Fruit fly (Drosophila melanogaster) whole organism, embryonic: Measurements from ENCODE around the gene Ubi-p5E.

Experiments used
- CG10147 ChIP-seq: fragments of 200-800 bp; sonication (Bioruptor generic); optimal IDR thresholded peaks from 2 replicates; lab custom pipeline; 2019; ENCODE audit warnings: missing biosample characterization, mild to moderate bottlenecking, missing genetic modification characterization, moderate library complexity
- CG10274 ChIP-seq: fragments of 200-800 bp; sonication (Bioruptor generic); optimal IDR thresholded peaks from 3 replicates; lab custom pipeline; 2017; ENCODE audit warnings: missing biosample characterization, mild to moderate bottlenecking, missing genetic modification characterization
- CG10366 ChIP-seq: fragments of 200-800 bp; sonication (Bioruptor generic); IDR thresholded peaks from 2 replicates; pipeline ENCODE4 v1.3.6; 2022; ENCODE audit warnings: missing biosample characterization, missing genetic modification characterization
- CG12155 ChIP-seq: fragments of 200-800 bp; sonication (Bioruptor generic); optimal IDR thresholded peaks from 3 replicates; lab custom pipeline; 2016; ENCODE audit warnings: missing biosample characterization, missing genetic modification characterization
- CG13424 ChIP-seq: fragments of 200-800 bp; sonication (Bioruptor generic); optimal IDR thresholded peaks from 2 replicates; lab custom pipeline; 2019; ENCODE audit warnings: missing biosample characterization, mild to moderate bottlenecking, missing genetic modification characterization, moderate library complexity
- CG14710 ChIP-seq: fragments of 200-800 bp; sonication (Bioruptor generic); optimal IDR thresholded peaks from 3 replicates; lab custom pipeline; 2019; ENCODE audit warnings: missing biosample characterization, mild to moderate bottlenecking, missing genetic modification characterization, moderate library complexity
- CG15073 ChIP-seq: fragments of 200-800 bp; sonication (Bioruptor generic); optimal IDR thresholded peaks from 2 replicates; lab custom pipeline; 2016; ENCODE audit warnings: missing biosample characterization, missing genetic modification characterization
- CG1529 ChIP-seq: fragments of 200-800 bp; sonication (Bioruptor generic); optimal IDR thresholded peaks from 3 replicates; lab custom pipeline; 2018; ENCODE audit warnings: missing biosample characterization, missing genetic modification characterization
- CG15514 ChIP-seq: fragments of 200-800 bp; sonication (Bioruptor generic); optimal IDR thresholded peaks from 3 replicates; lab custom pipeline; 2017; ENCODE audit warnings: missing biosample characterization, missing genetic modification characterization, mild to moderate bottlenecking, moderate library complexity, missing genetic modification reagents
- CG1602 ChIP-seq: fragments of 200-800 bp; sonication (Bioruptor generic); optimal IDR thresholded peaks from 3 replicates; lab custom pipeline; 2016; ENCODE audit warnings: missing biosample characterization, missing genetic modification characterization
- CG16813 ChIP-seq: fragments of 200-800 bp; sonication (Bioruptor generic); IDR thresholded peaks from 3 replicates; pipeline ENCODE4 v1.3.6; 2022; ENCODE audit warnings: missing biosample characterization, missing genetic modification characterization; ENCODE audit not compliant: partially characterized antibody
- CG17385 ChIP-seq: fragments of 200-800 bp; sonication (Bioruptor generic); optimal IDR thresholded peaks from 3 replicates; lab custom pipeline; 2018; ENCODE audit warnings: missing biosample characterization, mild to moderate bottlenecking, missing genetic modification characterization
- CG17802 ChIP-seq: fragments of 200-800 bp; sonication (Bioruptor generic); optimal IDR thresholded peaks from 2 replicates; lab custom pipeline; 2018; ENCODE audit warnings: missing biosample characterization, mild to moderate bottlenecking, missing genetic modification characterization, moderate library complexity
- CG2199 ChIP-seq: fragments of 200-800 bp; sonication (Bioruptor generic); IDR thresholded peaks from 3 replicates; pipeline ENCODE4 v1.3.6; 2022; ENCODE audit warnings: missing biosample characterization, missing genetic modification characterization
- CG2875 ChIP-seq: fragments of 200-800 bp; sonication (Bioruptor generic); optimal IDR thresholded peaks from 2 replicates; lab custom pipeline; 2017; ENCODE audit warnings: missing biosample characterization, mild to moderate bottlenecking, missing genetic modification characterization, missing genetic modification reagents
- CG2889 ChIP-seq: fragments of 200-800 bp; sonication (Bioruptor generic); IDR thresholded peaks from 3 replicates; pipeline ENCODE4 v1.3.6; 2022; ENCODE audit warnings: missing biosample characterization, missing genetic modification characterization
- CG30020 ChIP-seq: fragments of 200-800 bp; optimal IDR thresholded peaks from 2 replicates; lab custom pipeline; 2019; ENCODE audit warnings: missing biosample characterization, mild to moderate bottlenecking, missing genetic modification characterization, moderate library complexity
- CG31365 ChIP-seq: fragments of 200-800 bp; sonication (Bioruptor generic); optimal IDR thresholded peaks from 2 replicates; lab custom pipeline; 2018; ENCODE audit warnings: missing biosample characterization, mild to moderate bottlenecking, missing genetic modification characterization
- CG43689 ChIP-seq: fragments of 200-800 bp; sonication (Bioruptor generic); IDR thresholded peaks from 2 replicates; pipeline ENCODE4 v1.3.6; 2022; ENCODE audit warnings: missing biosample characterization, missing genetic modification characterization
- CG6272 ChIP-seq: fragments of 200-800 bp; sonication (Bioruptor generic); IDR thresholded peaks from 2 replicates; pipeline ENCODE4 v1.3.6; 2022; ENCODE audit warnings: missing biosample characterization, missing genetic modification characterization
- CG7745 ChIP-seq: fragments of 200-800 bp; sonication (Bioruptor generic); optimal IDR thresholded peaks from 2 replicates; lab custom pipeline; 2018; ENCODE audit warnings: missing biosample characterization, mild to moderate bottlenecking, missing genetic modification characterization, moderate library complexity
- CG7928 ChIP-seq: fragments of 200-800 bp; sonication (Bioruptor generic); optimal IDR thresholded peaks from 2 replicates; lab custom pipeline; 2017; ENCODE audit warnings: missing biosample characterization, mild to moderate bottlenecking, missing genetic modification characterization
- CG7987 ChIP-seq: fragments of 200-800 bp; sonication (Bioruptor generic); optimal IDR thresholded peaks from 2 replicates; lab custom pipeline; 2018; ENCODE audit warnings: missing biosample characterization, mild to moderate bottlenecking, missing genetic modification characterization, moderate library complexity
- Doc3 ChIP-seq: fragments of 200-800 bp; sonication (Bioruptor generic); IDR thresholded peaks from 3 replicates; pipeline ENCODE4 v1.3.6; 2022; ENCODE audit warnings: missing biosample characterization, missing genetic modification characterization; ENCODE audit not compliant: partially characterized antibody
- ERR ChIP-seq: fragments of 200-800 bp; sonication (Bioruptor generic); optimal IDR thresholded peaks from 2 replicates; lab custom pipeline; 2016; ENCODE audit warnings: missing biosample characterization, missing genetic modification characterization
- Fer3 ChIP-seq: fragments of 200-800 bp; sonication (Bioruptor generic); optimal IDR thresholded peaks from 2 replicates; lab custom pipeline; 2018; ENCODE audit warnings: missing biosample characterization, mild to moderate bottlenecking, missing genetic modification characterization, moderate library complexity
- HLH3B ChIP-seq: fragments of 200-800 bp; sonication (Bioruptor generic); IDR thresholded peaks from 2 replicates; pipeline ENCODE4 v1.3.6; 2022; ENCODE audit warnings: missing biosample characterization, missing genetic modification characterization
- HmgD ChIP-seq: fragments of 200-800 bp; sonication (Bioruptor generic); optimal IDR thresholded peaks from 3 replicates; lab custom pipeline; 2016; ENCODE audit warnings: missing biosample characterization, missing genetic modification characterization
- Mrtf ChIP-seq: fragments of 200-800 bp; sonication (Bioruptor generic); IDR thresholded peaks from 3 replicates; pipeline ENCODE4 v1.3.6; 2022; ENCODE audit warnings: missing biosample characterization, missing genetic modification characterization
- Myb ChIP-seq: fragments of 200-800 bp; sonication (Bioruptor generic); optimal IDR thresholded peaks from 2 replicates; lab custom pipeline; 2016; ENCODE audit warnings: missing biosample characterization, missing genetic modification characterization
- Pdp1 ChIP-seq, 2 experiments: fragments of 200-800 bp; sonication (Bioruptor generic); optimal IDR thresholded peaks; 3 replicates each; lab custom pipeline; 2016; ENCODE audit warnings: missing biosample characterization in 2 of 2, missing genetic modification characterization in 2 of 2, mild to moderate bottlenecking in 1 of 2, moderate library complexity in 1 of 2
- Side ChIP-seq: fragments of 200-800 bp; sonication (Bioruptor generic); optimal IDR thresholded peaks from 2 replicates; lab custom pipeline; 2016; ENCODE audit warnings: missing biosample characterization, missing genetic modification characterization
- br ChIP-seq: fragments of >200 bp; optimal IDR thresholded peaks from 2 replicates; lab custom pipeline; 2017
- chm ChIP-seq: fragments of 200-800 bp; sonication (Bioruptor generic); IDR thresholded peaks from 2 replicates; pipeline ENCODE4 v1.3.6; 2022; ENCODE audit warnings: missing biosample characterization, missing genetic modification characterization
- dan ChIP-seq: fragments of 200-800 bp; sonication (Bioruptor generic); IDR thresholded peaks from 2 replicates; pipeline ENCODE4 v1.3.6; 2022; ENCODE audit warnings: missing biosample characterization, missing genetic modification characterization
- disco-r ChIP-seq: fragments of 200-800 bp; sonication (Bioruptor generic); optimal IDR thresholded peaks from 2 replicates; lab custom pipeline; 2016; ENCODE audit warnings: missing biosample characterization, missing genetic modification characterization
- dysf ChIP-seq: fragments of 200-800 bp; sonication (Bioruptor generic); IDR thresholded peaks from 3 replicates; pipeline ENCODE4 v1.3.6; 2022; ENCODE audit warnings: missing biosample characterization, missing genetic modification characterization
- eve ChIP-seq, 2 experiments: fragments of >200 bp; optimal IDR thresholded peaks; 2 replicates each; lab custom pipeline; 2017; ENCODE audit warnings: missing biosample characterization in 2 of 2, missing genetic modification characterization in 2 of 2
- fd3F ChIP-seq: fragments of 200-800 bp; sonication (Bioruptor generic); optimal IDR thresholded peaks from 2 replicates; lab custom pipeline; 2018; ENCODE audit warnings: missing biosample characterization, mild to moderate bottlenecking, missing genetic modification characterization, moderate library complexity
- fd64A ChIP-seq: fragments of 200-800 bp; sonication (Bioruptor generic); optimal IDR thresholded peaks from 3 replicates; lab custom pipeline; 2018; ENCODE audit warnings: missing biosample characterization, mild to moderate bottlenecking, missing genetic modification characterization
- gce ChIP-seq: fragments of 200-800 bp; sonication (Bioruptor generic); IDR thresholded peaks from 3 replicates; pipeline ENCODE4 v1.3.6; 2022; ENCODE audit warnings: missing biosample characterization, missing genetic modification characterization
- kah ChIP-seq: fragments of 200-800 bp; sonication (Bioruptor generic); optimal IDR thresholded peaks from 2 replicates; lab custom pipeline; 2018; ENCODE audit warnings: missing biosample characterization, mild to moderate bottlenecking, missing genetic modification characterization
- mld ChIP-seq: fragments of 200-800 bp; sonication (Bioruptor generic); IDR thresholded peaks from 3 replicates; pipeline ENCODE4 v1.3.6; 2022; ENCODE audit warnings: missing biosample characterization, missing genetic modification characterization; ENCODE audit not compliant: partially characterized antibody
- nerfin-1 ChIP-seq: fragments of 200-800 bp; sonication (Bioruptor generic); optimal IDR thresholded peaks from 3 replicates; lab custom pipeline; 2019; ENCODE audit warnings: missing biosample characterization, mild to moderate bottlenecking, missing genetic modification characterization, moderate library complexity
- row ChIP-seq: fragments of 200-800 bp; sonication (Bioruptor generic); IDR thresholded peaks from 3 replicates; pipeline ENCODE4 v1.3.6; 2022; ENCODE audit warnings: missing biosample characterization, missing genetic modification characterization
- salm ChIP-seq: fragments of 200-800 bp; sonication (Bioruptor generic); optimal IDR thresholded peaks from 2 replicates; lab custom pipeline; 2018; ENCODE audit warnings: missing biosample characterization, mild to moderate bottlenecking, missing genetic modification characterization
- slou ChIP-seq: fragments of 200-800 bp; sonication (Bioruptor generic); optimal IDR thresholded peaks from 3 replicates; lab custom pipeline; 2016; ENCODE audit warnings: missing biosample characterization, missing genetic modification characterization
- sr ChIP-seq: fragments of 200-800 bp; sonication (Bioruptor generic); IDR thresholded peaks from 3 replicates; pipeline ENCODE4 v1.3.6; 2022; ENCODE audit warnings: missing biosample characterization, missing genetic modification characterization
- unc-4 ChIP-seq: fragments of 200-800 bp; sonication (Bioruptor generic); IDR thresholded peaks from 2 replicates; pipeline ENCODE4 v1.3.6; 2022; ENCODE audit warnings: missing biosample characterization, missing genetic modification characterization; ENCODE audit not compliant: partially characterized antibody
- wdn ChIP-seq: fragments of 200-800 bp; sonication (Bioruptor generic); IDR thresholded peaks from 2 replicates; pipeline ENCODE4 v1.3.6; 2022; ENCODE audit warnings: missing biosample characterization, missing genetic modification characterization

The Ubi-p5E gene

dm6 chrX:6316858-6317474, 37.5 kb upstream of the Ubi-p5E start (continued):
- TF ChIP-seq wdn: peak; percentile 66
- TF ChIP-seq CG7987: no peak
- TF ChIP-seq eve (GFP tag; optimal IDR thresholded peaks at IDR 0.05; lab: Kevin White, UChicago): no peak
- TF ChIP-seq CG2889 (GFP tag; lab: Robert Waterston, UW): peak; percentile 58; the same call in 1 of the 3 replicates
- peak; percentile 67 for TF ChIP-seq CG17385 (GFP tag; lab: Kevin White, UChicago)
- TF ChIP-seq mld (GFP tag; lab: Robert Waterston, UW): no peak
- TF ChIP-seq chm: peak; percentile 66; the same call in 1 of the 2 replicates
- TF ChIP-seq CG1529: peak; percentile 0
- TF ChIP-seq CG7745 (tag; lab: Kevin White, UChicago): no peak
- TF ChIP-seq CG13424: peak; percentile 66
- no peak for TF ChIP-seq Side
- TF ChIP-seq CG1602 (GFP tag; lab: Kevin White, UChicago): no peak
- no peak for TF ChIP-seq unc-4 (GFP tag; lab: Robert Waterston, UW)
- no peak for TF ChIP-seq CG12155 (GFP tag; lab: Kevin White, UChicago)
- peak; percentile 10 for TF ChIP-seq disco-r (GFP tag; lab: Kevin White, UChicago)
- no peak for TF ChIP-seq kah
- no peak for TF ChIP-seq fd64A
- TF ChIP-seq salm: no peak
- TF ChIP-seq dysf (GFP tag; lab: Robert Waterston, UW): peak; percentile 82
- TF ChIP-seq CG6272 (GFP tag; lab: Robert Waterston, UW): no peak
- no peak for TF ChIP-seq br (lab: Kevin White, UChicago)
- no peak for TF ChIP-seq HmgD (GFP tag; lab: Kevin White, UChicago)
- TF ChIP-seq Mrtf: peak; percentile 72
- no peak for TF ChIP-seq CG2875 (GFP tag; lab: Kevin White, UChicago)
- no peak for TF ChIP-seq CG15073 (GFP tag; lab: Kevin White, UChicago)
- no peak for TF ChIP-seq ERR (GFP tag; lab: Kevin White, UChicago)
- no peak for TF ChIP-seq CG30020
- TF ChIP-seq CG10147 (GFP tag; lab: Kevin White, UChicago): peak; percentile 64
- TF ChIP-seq row (GFP tag; lab: Robert Waterston, UW): peak; percentile 83
- no peak for TF ChIP-seq Myb (GFP tag; lab: Kevin White, UChicago)
- peak; percentile 55 for TF ChIP-seq CG15514 (GFP tag; lab: Kevin White, UChicago)
- TF ChIP-seq gce (GFP tag; lab: Robert Waterston, UW): 0 out of 3 replicates have a peak, but pooled peaks have one; percentile 20
- peak; percentile 1 for TF ChIP-seq slou (GFP tag; lab: Kevin White, UChicago)
- peak in 1 of 2 experiments; percentile 25 for TF ChIP-seq Pdp1 (GFP tag; optimal IDR thresholded peaks at IDR 0.05; lab: Kevin White, UChicago)
- TF ChIP-seq fd3F (GFP tag; lab: Kevin White, UChicago): peak; percentile 60
- peak; percentile 74 for TF ChIP-seq HLH3B
- no peak for TF ChIP-seq CG2199 (GFP tag; lab: Robert Waterston, UW)
- no peak for TF ChIP-seq Doc3 (GFP tag; lab: Robert Waterston, UW)
- TF ChIP-seq CG10366 (GFP tag; lab: Robert Waterston, UW): peak; percentile 60
- TF ChIP-seq CG31365 (tag; lab: Kevin White, UChicago): no peak
- TF ChIP-seq dan (GFP tag; lab: Robert Waterston, UW): no peak
- TF ChIP-seq CG10274 (GFP tag; lab: Kevin White, UChicago): no peak
- no peak for TF ChIP-seq CG17802 (tag; lab: Kevin White, UChicago)
- TF ChIP-seq CG14710 (tag; lab: Kevin White, UChicago): peak; percentile 13
- no peak for TF ChIP-seq CG16813
- peak; percentile 57 for TF ChIP-seq nerfin-1 (tag; lab: Kevin White, UChicago)
- no peak for TF ChIP-seq sr
- peak; percentile 70 for TF ChIP-seq Fer3 (tag; lab: Kevin White, UChicago)
- TF ChIP-seq CG7928 (GFP tag; lab: Kevin White, UChicago): peak; percentile 7
- 0 out of 2 replicates have a peak, but pooled peaks have one; percentile 24 for TF ChIP-seq CG43689
